Worm (Caenorhabditis elegans) whole organism, young adult: Measurements from ENCODE around the gene cyc-2.2.

Source experiments
- B0035.1 ChIP-seq: sonication (generic microtip); optimal IDR thresholded peaks from 2 replicates; lab custom pipeline; 2016; ENCODE audit warnings: missing genetic modification characterization, mild to moderate bottlenecking, missing compliant biosample characterization, missing genotype, missing genetic modification reagents
- F22D6.2 ChIP-seq: sonication (generic microtip); optimal IDR thresholded peaks from 2 replicates; lab custom pipeline; 2016; ENCODE audit warnings: mild to moderate bottlenecking, missing genetic modification characterization, missing compliant biosample characterization
- F37B4.10 ChIP-seq: fragments of 200-800 bp; sonication (Bioruptor generic); IDR thresholded peaks from 2 replicates; pipeline ENCODE4 v1.3.6; 2022; ENCODE audit warnings: missing genetic modification characterization, missing compliant biosample characterization
- F55B11.4 ChIP-seq: sonication (generic microtip); optimal IDR thresholded peaks from 2 replicates; lab custom pipeline; 2016; ENCODE audit warnings: missing compliant biosample characterization, missing genetic modification characterization, borderline replicate concordance; ENCODE audit not compliant: insufficient read depth
- F57C9.4 ChIP-seq: sonication (generic microtip); optimal IDR thresholded peaks from 2 replicates; lab custom pipeline; 2017; ENCODE audit warnings: mild to moderate bottlenecking, missing genetic modification characterization, missing compliant biosample characterization
- T26A5.8 ChIP-seq: sonication (generic microtip); optimal IDR thresholded peaks from 2 replicates; lab custom pipeline; 2016; ENCODE audit warnings: missing genetic modification characterization, missing compliant biosample characterization
- Y53G8AR.9 ChIP-seq: fragments of 200-800 bp; sonication (Bioruptor generic); conservative IDR thresholded peaks from 2 replicates; pipeline ENCODE4 v1.3.6; 2022; ENCODE audit warnings: missing genetic modification reagents, missing genetic modification characterization, missing compliant biosample characterization
- Y95B8A.8 ChIP-seq: fragments of 200-800 bp; sonication (Bioruptor generic); IDR thresholded peaks from 2 replicates; pipeline ENCODE4 v1.3.6; 2022; ENCODE audit warnings: missing genetic modification reagents, missing genetic modification characterization, missing compliant biosample characterization
- aptf-3 ChIP-seq: fragments of 200-800 bp; sonication (Bioruptor generic); IDR thresholded peaks from 2 replicates; pipeline ENCODE4 v1.3.6; 2022; ENCODE audit warnings: missing genetic modification characterization, missing compliant biosample characterization
- atf-7 ChIP-seq: sonication (generic microtip); optimal IDR thresholded peaks from 2 replicates; lab custom pipeline; 2017; ENCODE audit warnings: mild to moderate bottlenecking, missing genetic modification characterization, missing compliant biosample characterization
- ccch-3 ChIP-seq: fragments of 200-800 bp; sonication (Bioruptor generic); optimal IDR thresholded peaks from 2 replicates; lab custom pipeline; 2018; ENCODE audit warnings: mild to moderate bottlenecking, missing genetic modification characterization, missing compliant biosample characterization
- cebp-1 ChIP-seq, 2 experiments: fragments of 200-800 bp in 1 of 2; sonication (Bioruptor generic) in 1 of 2; sonication (generic microtip) in 1 of 2; IDR thresholded peaks in 1 of 2; optimal IDR thresholded peaks in 1 of 2; 2 replicates each; pipeline versions ENCODE4 v1.3.6 to Lab custom; 2017 to 2022; ENCODE audit warnings: missing compliant biosample characterization in 2 of 2, missing genetic modification characterization in 2 of 2, mild to moderate bottlenecking in 1 of 2, missing genetic modification reagents in 1 of 2, moderate library complexity in 1 of 2
- ceh-91 ChIP-seq: fragments of 200-800 bp; sonication (Bioruptor generic); IDR thresholded peaks from 2 replicates; pipeline ENCODE4 v1.3.6; 2022; ENCODE audit warnings: missing genetic modification reagents, missing genetic modification characterization, missing compliant biosample characterization
- dox-1 ChIP-seq: fragments of 200-800 bp; sonication (Bioruptor generic); IDR thresholded peaks from 2 replicates; pipeline ENCODE4 v1.3.6; 2022; ENCODE audit warnings: missing genetic modification reagents, missing genetic modification characterization, missing compliant biosample characterization
- dpl-1 ChIP-seq: fragments of 150-350 bp; optimal IDR thresholded peaks from 2 replicates; lab custom pipeline; 2014; ENCODE audit warnings: missing biosample characterization, missing genetic modification reagents, missing genetic modification characterization
- egrh-3 ChIP-seq: fragments of 200-800 bp; sonication (Bioruptor generic); IDR thresholded peaks from 2 replicates; pipeline ENCODE4 v1.3.6; 2022; ENCODE audit warnings: missing genetic modification reagents, missing genetic modification characterization, missing compliant biosample characterization
- gei-17 ChIP-seq: fragments of 200-800 bp; sonication (Bioruptor generic); optimal IDR thresholded peaks from 2 replicates; lab custom pipeline; 2018; ENCODE audit warnings: mild to moderate bottlenecking, missing genetic modification characterization, missing compliant biosample characterization
- him-1 ChIP-seq: sonication (generic microtip); optimal IDR thresholded peaks from 2 replicates; lab custom pipeline; 2016; ENCODE audit warnings: missing genotype, missing genetic modification reagents, missing genetic modification characterization, missing compliant biosample characterization
- hsf-1 ChIP-seq: fragments of 200-800 bp; sonication (Bioruptor generic); IDR thresholded peaks from 2 replicates; pipeline ENCODE4 v1.3.6; 2022; ENCODE audit warnings: missing genetic modification reagents, missing genetic modification characterization, missing compliant biosample characterization
- lin-35 ChIP-seq, 3 experiments: fragments of 150-350 bp in 2 of 3; sonication (generic microtip) in 1 of 3; optimal IDR thresholded peaks; 2 replicates each; lab custom pipeline; 2014 to 2018; ENCODE audit warnings: missing biosample characterization in 3 of 3, missing genetic modification characterization in 3 of 3, missing genetic modification reagents in 3 of 3
- lin-40 ChIP-seq: sonication (generic microtip); optimal IDR thresholded peaks from 2 replicates; lab custom pipeline; 2016; ENCODE audit warnings: missing genetic modification characterization, mild to moderate bottlenecking, missing compliant biosample characterization, missing genotype, missing genetic modification reagents
- lin-54 ChIP-seq: fragments of 200-800 bp; sonication (Bioruptor generic); optimal IDR thresholded peaks from 2 replicates; lab custom pipeline; 2018; ENCODE audit warnings: mild to moderate bottlenecking, missing genetic modification characterization, missing compliant biosample characterization
- madf-3 ChIP-seq: fragments of 200-800 bp; sonication (Bioruptor generic); IDR thresholded peaks from 2 replicates; pipeline ENCODE4 v1.3.6; 2022; ENCODE audit warnings: missing genetic modification reagents, missing genetic modification characterization, missing compliant biosample characterization
- nhr-27 ChIP-seq: fragments of 200-800 bp; sonication (Bioruptor generic); optimal IDR thresholded peaks from 2 replicates; lab custom pipeline; 2018; ENCODE audit warnings: mild to moderate bottlenecking, missing genetic modification characterization, moderate library complexity, missing compliant biosample characterization
- pha-4 ChIP-seq: fragments of 150-350 bp; sonication (generic microtip); optimal IDR thresholded peaks from 2 replicates; lab custom pipeline; 2014; ENCODE audit warnings: missing biosample characterization, missing genetic modification reagents, missing genetic modification characterization
- rpc-1 ChIP-seq, 2 experiments: fragments of 150-350 bp in 1 of 2; sonication (generic microtip) in 1 of 2; optimal IDR thresholded peaks; 2 replicates each; lab custom pipeline; 2014 to 2018; ENCODE audit warnings: missing biosample characterization in 1 of 2, missing genetic modification characterization in 1 of 2, missing genetic modification reagents in 1 of 2, missing genotype in 1 of 2
- sdz-38 ChIP-seq: sonication (generic microtip); optimal IDR thresholded peaks from 2 replicates; lab custom pipeline; 2016; ENCODE audit warnings: missing genotype, missing genetic modification characterization, missing compliant biosample characterization
- sea-2 ChIP-seq: fragments of 200-800 bp; sonication (Bioruptor generic); IDR thresholded peaks from 2 replicates; pipeline ENCODE4 v1.3.6; 2022; ENCODE audit warnings: missing genetic modification characterization, missing compliant biosample characterization
- snpc-1.1 ChIP-seq: sonication (generic microtip); optimal IDR thresholded peaks from 2 replicates; lab custom pipeline; 2017; ENCODE audit warnings: missing genetic modification characterization, mild to moderate bottlenecking, missing compliant biosample characterization, antibody characterized with exemption, moderate library complexity, missing genotype, missing genetic modification reagents; ENCODE audit not compliant: insufficient read depth
- zim-3 ChIP-seq: sonication (generic microtip); optimal IDR thresholded peaks from 2 replicates; lab custom pipeline; 2017; ENCODE audit warnings: mild to moderate bottlenecking, missing genetic modification characterization, moderate library complexity, missing compliant biosample characterization

Gene cyc-2.2

DNA sequence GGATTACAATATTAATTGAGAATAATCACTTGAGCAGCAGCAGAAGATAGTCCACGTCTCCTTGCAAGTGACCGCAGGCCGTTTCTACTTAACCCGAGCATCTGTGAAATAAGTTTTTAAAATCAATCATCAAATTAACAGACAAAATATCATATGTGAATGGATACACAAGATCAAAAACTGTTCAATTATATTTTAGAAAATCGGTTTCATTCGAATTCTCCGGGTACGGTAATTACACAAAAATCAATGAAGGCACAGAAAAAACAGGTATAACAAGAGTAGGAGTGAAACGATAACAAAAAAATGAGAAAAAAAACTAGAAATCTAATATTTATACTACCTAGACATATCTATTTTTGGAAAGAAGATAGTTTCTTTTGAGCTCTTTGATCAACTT, 15.8 kb downstream of the cyc-2.2 start, which contains the start of gene mma-1:
TSS of gene mma-1 (minus strand) at position 101 of the 400 bp plus-strand sequence.
- TF ChIP-seq F37B4.10 (GFP tag; lab: Robert Waterston, UW) = no peak
- TF ChIP-seq T26A5.8 (tag; lab: Kevin White, UChicago) = no peak
- TF ChIP-seq hsf-1 (GFP tag; lab: Robert Waterston, UW) = 0 out of 2 replicates have a peak, but pooled peaks have one; percentile 27
- TF ChIP-seq ceh-91 (GFP tag; lab: Robert Waterston, UW) = no peak
- TF ChIP-seq, all 124 proteins: peak for 1

DNA sequence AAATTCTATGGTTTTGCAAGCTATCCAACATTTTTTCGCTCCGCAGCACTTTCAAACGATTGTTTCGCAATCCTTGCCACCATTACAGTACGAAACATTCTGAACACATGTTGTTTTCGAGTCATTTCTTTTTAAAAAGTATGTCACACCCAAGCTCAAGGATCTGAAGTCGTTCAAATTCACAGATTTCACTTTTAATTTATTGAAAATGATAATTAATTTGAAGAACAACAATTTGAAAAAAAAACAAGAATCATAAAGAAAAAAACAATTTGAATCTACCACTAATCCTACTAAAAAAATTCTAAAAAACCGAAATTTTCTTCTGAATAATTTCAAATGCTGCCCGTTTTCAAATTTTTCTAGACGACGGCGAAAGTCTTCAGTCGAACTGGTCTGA, 19.6 kb downstream of the cyc-2.2 start, which contains the start of gene C14C10.2:
TSS of gene C14C10.2 (minus strand) at position 101 of the 400 bp plus-strand sequence.
- no peak for TF ChIP-seq cebp-1 (GFP tag; IDR thresholded peaks at IDR 0.05; lab: Robert Waterston, UW)
- peak; percentile 2 for TF ChIP-seq cebp-1 (tag; optimal IDR thresholded peaks at IDR 0.05; lab: Kevin White, UChicago)
- no peak for TF ChIP-seq sea-2

DNA sequence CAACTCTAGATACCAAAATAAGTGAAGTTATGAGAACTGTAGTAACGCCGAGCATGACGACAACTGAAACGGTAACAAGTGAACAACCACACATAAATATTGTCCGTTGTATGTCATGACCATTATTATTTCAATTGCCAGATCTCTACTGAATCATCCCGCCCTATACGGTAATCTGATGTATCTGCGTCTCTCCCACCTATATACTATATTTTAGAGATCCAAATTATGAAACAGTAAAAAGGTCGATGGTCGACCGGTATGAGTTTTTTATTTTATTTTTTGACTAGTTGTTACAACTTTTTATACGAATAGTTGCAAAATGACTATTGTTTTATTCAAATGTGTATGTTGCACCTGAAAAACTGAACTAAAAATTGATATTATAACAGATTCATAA, 21.4 kb downstream of the cyc-2.2 start, which contains the start of gene ttr-43:
TSS of gene ttr-43 (minus strand) at position 101 of the 400 bp plus-strand sequence.
- no peak for TF ChIP-seq him-1 (tag; lab: Kevin White, UChicago)
- TF ChIP-seq nhr-27 (tag; lab: Kevin White, UChicago) = no peak
- TF ChIP-seq, all 124 proteins: peak for 0

DNA sequence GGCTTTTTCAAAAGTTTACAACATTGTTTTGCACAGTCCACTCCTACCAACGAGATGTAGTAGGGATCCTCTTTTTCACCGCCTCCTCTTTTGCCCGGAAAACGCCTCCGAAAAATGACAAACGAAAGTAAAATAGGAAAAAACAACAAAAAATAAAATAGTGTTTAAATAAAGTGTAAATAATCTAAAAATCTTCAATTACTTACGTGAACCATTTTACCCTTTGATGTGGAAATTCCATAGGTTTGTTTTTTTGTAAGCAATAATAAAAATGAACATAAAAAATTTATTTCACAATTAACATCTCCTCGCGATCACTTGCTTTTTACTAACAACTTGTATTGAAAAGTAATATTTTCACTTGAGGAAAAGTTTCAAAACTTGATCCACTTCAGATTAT, 24.0 kb downstream of the cyc-2.2 start, which contains the start of gene C14C10.1:
TSS of gene C14C10.1 (plus strand) at position 301 of the 400 bp plus-strand sequence.
- no peak for TF ChIP-seq lin-40
- no peak for TF ChIP-seq hsf-1 (GFP tag; lab: Robert Waterston, UW)
- no peak for TF ChIP-seq dpl-1 (GFP tag; lab: Kevin White, UChicago)
- TF ChIP-seq F22D6.2 (tag; lab: Kevin White, UChicago) = no peak
- TF ChIP-seq F57C9.4 (tag; lab: Kevin White, UChicago) = no peak
- no peak for TF ChIP-seq pha-4 (tag; lab: Kevin White, UChicago)
- TF ChIP-seq rpc-1 (optimal IDR thresholded peaks at IDR 0.05; lab: Kevin White, UChicago) = no peak
- TF ChIP-seq rpc-1 (tag; optimal IDR thresholded peaks at IDR 0.05; lab: Kevin White, UChicago) = no peak

DNA sequence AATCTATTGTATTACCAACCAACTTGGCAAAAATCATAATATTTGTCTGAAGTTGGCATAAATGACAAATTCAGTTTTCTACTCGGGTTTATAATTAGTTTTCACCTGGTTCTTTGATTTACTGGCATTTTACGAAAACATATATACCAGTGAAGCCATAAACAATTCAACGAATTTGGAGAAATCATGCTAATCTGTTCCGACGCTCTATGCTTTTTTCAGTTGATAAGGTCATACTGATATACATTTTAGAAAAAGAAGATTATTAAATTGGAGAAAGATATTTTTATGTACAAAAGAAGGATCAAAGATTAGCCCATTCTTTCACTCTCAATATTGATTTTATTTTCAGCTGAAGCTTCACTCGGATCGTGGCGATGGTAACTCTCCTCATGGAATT, 25.2 kb downstream of the cyc-2.2 start:
- TF ChIP-seq dox-1 (GFP tag; lab: Robert Waterston, UW) (no peak), atf-7 (tag; lab: Kevin White, UChicago) (no peak), B0035.1 (no peak), T26A5.8 (tag; lab: Kevin White, UChicago) (no peak), Y53G8AR.9 (GFP tag; lab: Robert Waterston, UW) (no peak), snpc-1.1 (tag; lab: Kevin White, UChicago) (no peak), zim-3 (tag; lab: Kevin White, UChicago) (no peak), ccch-3 (no peak), aptf-3 (no peak), sdz-38 (tag; lab: Kevin White, UChicago) (no peak), egrh-3 (GFP tag; lab: Robert Waterston, UW) (no peak), gei-17 (GFP tag; lab: Kevin White, UChicago) (no peak), madf-3 (GFP tag; lab: Robert Waterston, UW) (no peak)

DNA sequence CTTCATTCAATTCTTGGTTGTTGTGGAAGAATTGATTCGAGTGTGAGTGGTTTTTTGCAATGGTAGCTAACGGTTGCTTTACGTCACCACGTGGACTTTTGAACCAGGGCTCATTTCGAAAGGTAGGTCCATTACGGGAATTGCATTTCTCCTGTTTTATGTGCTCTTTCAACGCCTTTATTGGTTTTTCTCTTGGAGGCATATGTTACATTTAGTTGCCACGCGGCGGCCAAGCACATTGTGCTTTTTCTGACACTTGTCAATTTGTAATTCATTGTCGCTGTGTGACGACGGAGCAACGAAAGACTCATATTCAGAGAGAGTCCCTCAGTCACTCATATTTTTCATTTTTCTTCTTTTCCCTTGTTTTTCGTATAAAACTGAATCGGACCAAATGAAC, 27.2 kb downstream of the cyc-2.2 start:
- TF ChIP-seq lin-35 (GFP tag; optimal IDR thresholded peaks at IDR 0.05; lab: Kevin White, UChicago) (no peak), F55B11.4 (tag; lab: Kevin White, UChicago) (no peak), lin-54 (GFP tag; lab: Kevin White, UChicago) (no peak), Y95B8A.8 (GFP tag; lab: Robert Waterston, UW) (no peak)
- TF ChIP-seq, all 124 proteins: peak for 0
